Worm (Caenorhabditis elegans) whole organism, late embryonic: ENCODE results near the gene fbxb-79.

ENCODE experiments used
- C08G9.2 ChIP-seq: sonication (generic microtip); optimal IDR thresholded peaks from 2 replicates; lab custom pipeline; 2016; ENCODE audit warnings: mild to moderate bottlenecking, missing genetic modification characterization, moderate library complexity, missing compliant biosample characterization
- K09A11.1 ChIP-seq: sonication (generic microtip); optimal IDR thresholded peaks from 2 replicates; lab custom pipeline; 2017; ENCODE audit warnings: antibody characterized with exemption, mild to moderate bottlenecking, missing genetic modification characterization, missing compliant biosample characterization; ENCODE audit not compliant: insufficient read depth
- Y22D7AL.16 ChIP-seq: sonication (generic microtip); optimal IDR thresholded peaks from 2 replicates; lab custom pipeline; 2016; ENCODE audit warnings: missing genetic modification characterization, missing compliant biosample characterization
- ahr-1 ChIP-seq: sonication (generic microtip); optimal IDR thresholded peaks from 2 replicates; lab custom pipeline; 2016; ENCODE audit warnings: missing genetic modification characterization, missing compliant biosample characterization
- ceh-18 ChIP-seq: sonication (generic microtip); optimal IDR thresholded peaks from 2 replicates; lab custom pipeline; 2016; ENCODE audit warnings: missing genetic modification characterization, missing compliant biosample characterization
- ceh-19 ChIP-seq: fragments of 200-800 bp; sonication (Bioruptor generic); optimal IDR thresholded peaks from 2 replicates; lab custom pipeline; 2018; ENCODE audit warnings: mild to moderate bottlenecking, missing genetic modification characterization, missing compliant biosample characterization
- ceh-24 ChIP-seq: sonication (generic microtip); optimal IDR thresholded peaks from 2 replicates; lab custom pipeline; 2016; ENCODE audit warnings: mild to moderate bottlenecking, missing genetic modification characterization, missing compliant biosample characterization
- ceh-30 ChIP-seq: fragments of 150-350 bp; optimal IDR thresholded peaks from 2 replicates; lab custom pipeline; 2014; ENCODE audit warnings: missing biosample characterization, missing genetic modification characterization
- ceh-34 ChIP-seq: sonication (generic microtip); optimal IDR thresholded peaks from 2 replicates; lab custom pipeline; 2016; ENCODE audit warnings: mild to moderate bottlenecking, missing genetic modification characterization, missing compliant biosample characterization
- ceh-45 ChIP-seq: fragments of 200-800 bp; sonication (Bioruptor generic); IDR thresholded peaks from 2 replicates; pipeline ENCODE4 v1.3.6; 2022; ENCODE audit warnings: missing genetic modification reagents, missing genetic modification characterization, missing compliant biosample characterization
- ceh-6 ChIP-seq: fragments of 200-800 bp; sonication (Bioruptor generic); optimal IDR thresholded peaks from 2 replicates; lab custom pipeline; 2018; ENCODE audit warnings: mild to moderate bottlenecking, missing genetic modification characterization, missing compliant biosample characterization
- ceh-9 ChIP-seq: sonication (generic microtip); optimal IDR thresholded peaks from 2 replicates; lab custom pipeline; 2016; ENCODE audit warnings: mild to moderate bottlenecking, missing genetic modification characterization, inconsistent platforms, missing compliant biosample characterization
- dmd-4 ChIP-seq: sonication (generic microtip); optimal IDR thresholded peaks from 2 replicates; lab custom pipeline; 2016; ENCODE audit warnings: borderline replicate concordance, missing genetic modification characterization, missing compliant biosample characterization
- dve-1 ChIP-seq: sonication (generic microtip); optimal IDR thresholded peaks from 2 replicates; lab custom pipeline; 2017; ENCODE audit warnings: antibody characterized with exemption, mild to moderate bottlenecking, missing genetic modification characterization, missing compliant biosample characterization
- ets-4 ChIP-seq: sonication (generic microtip); optimal IDR thresholded peaks from 2 replicates; lab custom pipeline; 2016; ENCODE audit warnings: missing genetic modification characterization, missing compliant biosample characterization
- eyg-1 ChIP-seq: sonication (generic microtip); optimal IDR thresholded peaks from 2 replicates; lab custom pipeline; 2016; ENCODE audit warnings: missing genotype, missing genetic modification characterization, missing compliant biosample characterization
- fax-1 ChIP-seq: sonication (generic microtip); optimal IDR thresholded peaks from 2 replicates; lab custom pipeline; 2016; ENCODE audit warnings: missing genotype, missing genetic modification characterization, missing compliant biosample characterization
- fkh-10 ChIP-seq: fragments of 150-350 bp; optimal IDR thresholded peaks from 2 replicates; lab custom pipeline; 2014; ENCODE audit warnings: missing biosample characterization, missing genetic modification reagents, missing genetic modification characterization
- fkh-6 ChIP-seq: sonication (generic microtip); optimal IDR thresholded peaks from 2 replicates; lab custom pipeline; 2016; ENCODE audit warnings: missing genetic modification characterization, missing compliant biosample characterization
- hlh-30 ChIP-seq: sonication (generic microtip); optimal IDR thresholded peaks from 2 replicates; lab custom pipeline; 2017; ENCODE audit warnings: antibody characterized with exemption, missing genetic modification characterization, missing compliant biosample characterization; ENCODE audit not compliant: insufficient read depth
- hlh-6 ChIP-seq: sonication (generic microtip); optimal IDR thresholded peaks from 2 replicates; lab custom pipeline; 2016; ENCODE audit warnings: missing genotype, missing genetic modification characterization, missing compliant biosample characterization
- hlh-8 ChIP-seq: sonication (generic microtip); optimal IDR thresholded peaks from 2 replicates; lab custom pipeline; 2016; ENCODE audit warnings: missing genotype, missing genetic modification characterization, missing compliant biosample characterization
- lim-6 ChIP-seq: sonication (generic microtip); optimal IDR thresholded peaks from 2 replicates; lab custom pipeline; 2016; ENCODE audit warnings: missing genetic modification characterization, missing compliant biosample characterization
- lin-11 ChIP-seq: fragments of 200-800 bp; sonication (Bioruptor generic); optimal IDR thresholded peaks from 2 replicates; lab custom pipeline; 2018; ENCODE audit warnings: mild to moderate bottlenecking, missing genetic modification characterization, missing compliant biosample characterization
- nhr-11 ChIP-seq: fragments of 150-350 bp; optimal IDR thresholded peaks from 2 replicates; lab custom pipeline; 2014; ENCODE audit warnings: missing biosample characterization, missing genetic modification characterization
- odd-2 ChIP-seq: sonication (generic microtip); optimal IDR thresholded peaks from 2 replicates; lab custom pipeline; 2017; ENCODE audit warnings: antibody characterized with exemption, mild to moderate bottlenecking, missing genetic modification characterization, missing compliant biosample characterization
- pax-1 ChIP-seq: fragments of 150-350 bp; optimal IDR thresholded peaks from 2 replicates; lab custom pipeline; 2014; ENCODE audit warnings: missing biosample characterization, missing genetic modification characterization
- pha-2 ChIP-seq: sonication (generic microtip); optimal IDR thresholded peaks from 2 replicates; lab custom pipeline; 2017; ENCODE audit warnings: mild to moderate bottlenecking, missing genetic modification characterization, missing compliant biosample characterization
- pha-4 ChIP-seq: fragments of 150-350 bp; optimal IDR thresholded peaks from 2 replicates; lab custom pipeline; 2018; ENCODE audit warnings: missing biosample characterization, missing genetic modification reagents, missing genetic modification characterization
- pqm-1 ChIP-seq: sonication (generic microtip); optimal IDR thresholded peaks from 2 replicates; lab custom pipeline; 2016; ENCODE audit warnings: missing genetic modification characterization, missing compliant biosample characterization
- rnt-1 ChIP-seq: sonication (generic microtip); optimal IDR thresholded peaks from 2 replicates; lab custom pipeline; 2016; ENCODE audit warnings: missing genetic modification characterization, missing compliant biosample characterization
- sdc-2 ChIP-seq: sonication (generic microtip); optimal IDR thresholded peaks from 2 replicates; lab custom pipeline; 2016; ENCODE audit warnings: missing genotype, missing genetic modification characterization, missing compliant biosample characterization
- sox-2 ChIP-seq: fragments of 200-800 bp; sonication (Bioruptor generic); IDR thresholded peaks from 2 replicates; pipeline ENCODE4 v1.3.6; 2022; ENCODE audit warnings: missing genetic modification reagents, missing genetic modification characterization, missing compliant biosample characterization
- tbx-2 ChIP-seq: sonication (generic microtip); optimal IDR thresholded peaks from 2 replicates; lab custom pipeline; 2016; ENCODE audit warnings: missing genetic modification characterization, missing compliant biosample characterization
- ttx-3 ChIP-seq: sonication (generic microtip); optimal IDR thresholded peaks from 2 replicates; lab custom pipeline; 2016; ENCODE audit warnings: missing genetic modification reagents, missing genetic modification characterization, missing compliant biosample characterization
- unc-55 ChIP-seq: sonication (generic microtip); optimal IDR thresholded peaks from 2 replicates; lab custom pipeline; 2017; ENCODE audit warnings: missing biosample characterization, missing genetic modification reagents, missing genetic modification characterization
- unc-86 ChIP-seq: sonication (generic microtip); optimal IDR thresholded peaks from 2 replicates; lab custom pipeline; 2016; ENCODE audit warnings: missing genetic modification characterization, missing compliant biosample characterization
- zip-5 ChIP-seq: sonication (generic microtip); optimal IDR thresholded peaks from 2 replicates; lab custom pipeline; 2016; ENCODE audit warnings: missing genetic modification characterization, missing compliant biosample characterization
- ztf-16 ChIP-seq: sonication (generic microtip); optimal IDR thresholded peaks from 2 replicates; lab custom pipeline; 2017; ENCODE audit warnings: missing genetic modification characterization, missing compliant biosample characterization

fbxb-79 gene

ce11 chrIV:11148788-11149366, 40.4 kb downstream of the fbxb-79 start:
- TF ChIP-seq ceh-34: no peak
- no peak for TF ChIP-seq K09A11.1 (tag; lab: Kevin White, UChicago)
- no peak for TF ChIP-seq Y22D7AL.16
- TF ChIP-seq ttx-3: no peak
- TF ChIP-seq zip-5 (tag; lab: Kevin White, UChicago): no peak
- no peak for TF ChIP-seq ztf-16
- no peak for TF ChIP-seq unc-55
- TF ChIP-seq pha-2 (tag; lab: Kevin White, UChicago): no peak
- TF ChIP-seq fkh-10 (GFP tag; lab: Kevin White, UChicago): no peak
- no peak for TF ChIP-seq sox-2 (GFP tag; lab: Robert Waterston, UW)

ce11 chrIV:11146962-11147470, 42.3 kb downstream of the fbxb-79 start, which contains the start of gene pigq-1:
TSS of gene pigq-1 (minus strand) at chrIV:11147247.
- TF ChIP-seq fkh-6 (tag; lab: Kevin White, UChicago): no peak
- TF ChIP-seq sdc-2 (tag; lab: Kevin White, UChicago): no peak
- TF ChIP-seq ceh-9: no peak
- TF ChIP-seq C08G9.2: no peak
- no peak for TF ChIP-seq fax-1 (tag; lab: Kevin White, UChicago)
- TF ChIP-seq ceh-19: no peak
- no peak for TF ChIP-seq eyg-1 (tag; lab: Kevin White, UChicago)

- TF ChIP-seq Y22D7AL.16: no peak
- TF ChIP-seq ceh-30 (tag; lab: Kevin White, UChicago): no peak
- no peak for TF ChIP-seq ets-4 (tag; lab: Kevin White, UChicago)
- TF ChIP-seq nhr-11 (tag; lab: Kevin White, UChicago): no peak
- TF ChIP-seq ceh-18: no peak
- no peak for TF ChIP-seq ceh-6 (GFP tag; lab: Kevin White, UChicago)
- no peak for TF ChIP-seq ceh-9
- TF ChIP-seq ceh-19: no peak
- no peak for TF ChIP-seq hlh-6
- no peak for TF ChIP-seq lim-6
- no peak for TF ChIP-seq ceh-24 (tag; lab: Kevin White, UChicago)
- TF ChIP-seq ahr-1 (tag; lab: Kevin White, UChicago): no peak
- TF ChIP-seq lin-11 (tag; lab: Kevin White, UChicago): no peak
- no peak for TF ChIP-seq tbx-2
- no peak for TF ChIP-seq pax-1
- TF ChIP-seq, all 69 proteins: peak for 0
These were observed 42.8 kb downstream of the fbxb-79 start for ce11 chrIV:11146492-11146891.

ce11 chrIV:11145929-11146339, 43.4 kb downstream of the fbxb-79 start:
- TF ChIP-seq fkh-6 (tag; lab: Kevin White, UChicago) (no peak), dmd-4 (tag; lab: Kevin White, UChicago) (no peak), pha-4 (tag; lab: Kevin White, UChicago) (no peak), hlh-30 (tag; lab: Kevin White, UChicago) (no peak), ceh-9 (no peak), unc-86 (tag; lab: Kevin White, UChicago) (no peak), hlh-8 (tag; lab: Kevin White, UChicago) (no peak), pqm-1 (tag; lab: Kevin White, UChicago) (no peak)

ce11 chrIV:11143228-11143444, 46.2 kb downstream of the fbxb-79 start, which contains the start of gene F01G4.4:
TSS of gene F01G4.4 (plus strand) at chrIV:11143345.
- TF ChIP-seq eyg-1 (tag; lab: Kevin White, UChicago) (no peak), rnt-1 (tag; lab: Kevin White, UChicago) (no peak), odd-2 (tag; lab: Kevin White, UChicago) (no peak), dve-1 (tag; lab: Kevin White, UChicago) (no peak), ceh-45 (GFP tag; lab: Robert Waterston, UW) (no peak), sdc-2 (tag; lab: Kevin White, UChicago) (no peak), C08G9.2 (no peak)
